Fruit fly (Drosophila melanogaster) S2 (cell line): Measurements from ENCODE around the gene CG6462.

Source experiments
- CG8478 ChIP-seq: fragments of >200 bp; optimal IDR thresholded peaks from 2 replicates; lab custom pipeline; 2018
- CTCF ChIP-seq, 2 experiments: fragments of >200 bp; optimal IDR thresholded peaks; 2 replicates each; lab custom pipeline; 2018

DNA sequence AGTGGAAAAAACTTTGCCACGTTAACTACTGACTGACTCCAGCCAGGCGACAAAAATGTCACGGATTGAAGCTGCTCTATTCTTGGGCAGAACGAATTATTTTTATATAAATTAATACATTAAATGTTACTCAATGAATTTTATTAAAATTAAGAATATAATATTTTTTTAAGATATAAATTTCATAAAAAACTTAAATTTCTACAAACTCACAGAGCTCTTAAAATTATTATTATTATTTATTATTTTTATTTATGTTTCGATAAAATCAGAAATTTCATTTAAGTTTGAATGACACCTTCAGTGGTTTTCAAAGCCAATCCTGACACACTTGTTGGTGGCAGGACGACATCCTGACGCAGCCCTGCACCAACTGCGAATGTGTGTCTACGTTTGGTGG is 48.2 kb downstream of the CG6462 start:
- TF ChIP-seq CG8478 (lab: Kevin White, UChicago) (no peak), CTCF (optimal IDR thresholded peaks at IDR 0.05; lab: Kevin White, UChicago) (no peak)
